Worm (Caenorhabditis elegans) whole organism, L2 larva: ENCODE data around the gene sre-14.

ENCODE experiments used
- R02D3.7 ChIP-seq: fragments of 150-350 bp; optimal IDR thresholded peaks from 2 replicates; lab custom pipeline; 2014; ENCODE audit warnings: missing biosample characterization, missing genetic modification characterization
- ZK546.5 ChIP-seq: sonication (generic microtip); optimal IDR thresholded peaks from 2 replicates; lab custom pipeline; 2017; ENCODE audit warnings: missing biosample characterization, missing genetic modification characterization
- crh-2 ChIP-seq: sonication (generic microtip); optimal IDR thresholded peaks from 2 replicates; lab custom pipeline; 2017; ENCODE audit warnings: missing biosample characterization, missing genetic modification characterization
- elt-3 ChIP-seq: sonication (generic microtip); optimal IDR thresholded peaks from 2 replicates; lab custom pipeline; 2017; ENCODE audit warnings: missing biosample characterization, missing genetic modification characterization
- fos-1 ChIP-seq: fragments of 150-350 bp; optimal IDR thresholded peaks from 2 replicates; lab custom pipeline; 2014; ENCODE audit warnings: missing biosample characterization, missing genetic modification characterization
- lin-13 ChIP-seq: fragments of 150-350 bp; optimal IDR thresholded peaks from 2 replicates; lab custom pipeline; 2014; ENCODE audit warnings: missing biosample characterization, missing genetic modification reagents, missing genetic modification characterization
- lsy-2 ChIP-seq, 2 experiments: fragments of 150-350 bp in 1 of 2; sonication (generic microtip) in 1 of 2; optimal IDR thresholded peaks; 2 replicates each; lab custom pipeline; 2014 to 2017; ENCODE audit warnings: missing biosample characterization in 2 of 2, missing genetic modification characterization in 2 of 2
- mdl-1 ChIP-seq, 2 experiments: fragments of 150-350 bp in 1 of 2; sonication (generic microtip) in 1 of 2; optimal IDR thresholded peaks; 2 replicates each; lab custom pipeline; 2017; ENCODE audit warnings: missing biosample characterization in 2 of 2, missing genetic modification characterization in 2 of 2
- nhr-11 ChIP-seq: fragments of 150-350 bp; optimal IDR thresholded peaks from 2 replicates; lab custom pipeline; 2014; ENCODE audit warnings: missing biosample characterization, missing genetic modification characterization
- nhr-12 ChIP-seq: fragments of 150-350 bp; optimal IDR thresholded peaks from 2 replicates; lab custom pipeline; 2014; ENCODE audit warnings: missing biosample characterization, missing genetic modification characterization
- nhr-25 ChIP-seq: fragments of 150-350 bp; sonication (generic microtip); optimal IDR thresholded peaks from 3 replicates; lab custom pipeline; 2014; ENCODE audit warnings: missing biosample characterization, missing genetic modification characterization
- snpc-4 ChIP-seq: fragments of 150-350 bp; optimal IDR thresholded peaks from 2 replicates; lab custom pipeline; 2014; ENCODE audit warnings: missing biosample characterization, missing genetic modification characterization
- unc-39 ChIP-seq: fragments of 150-350 bp; optimal IDR thresholded peaks from 2 replicates; lab custom pipeline; 2014; ENCODE audit warnings: missing biosample characterization, missing genetic modification characterization

DNA sequence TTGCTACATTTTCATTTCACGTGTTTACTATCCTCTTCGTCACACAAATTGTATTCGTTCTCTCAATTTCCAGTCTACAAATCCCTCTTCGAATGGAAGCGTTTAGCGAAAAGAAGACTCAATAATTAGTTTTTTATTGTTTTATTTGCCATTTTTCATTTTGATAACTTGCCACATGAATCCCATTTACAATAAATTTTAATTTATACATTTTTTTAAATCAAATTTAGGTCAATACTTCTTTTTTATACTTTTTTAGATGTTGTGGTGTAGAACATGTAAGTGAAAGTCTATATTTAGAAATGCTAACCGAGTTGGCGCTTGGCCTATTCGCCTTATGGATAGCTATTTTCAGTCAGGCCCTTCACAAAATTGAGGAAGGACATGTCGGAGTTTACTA, 26.4 kb upstream of the sre-14 start, which contains the start of gene erl-1:
- no peak for TF ChIP-seq elt-3 (tag; lab: Kevin White, UChicago)
- TF ChIP-seq mdl-1 (tag; optimal IDR thresholded peaks at IDR 0.05; lab: Kevin White, UChicago) = no peak
- TF ChIP-seq ZK546.5 = no peak
- no peak for TF ChIP-seq crh-2 (tag; lab: Kevin White, UChicago)
- TF ChIP-seq fos-1 (tag; lab: Kevin White, UChicago) = no peak
- no peak for TF ChIP-seq lin-13 (GFP tag; lab: Kevin White, UChicago)
- no peak for TF ChIP-seq R02D3.7 (tag; lab: Kevin White, UChicago)
- no peak for TF ChIP-seq unc-39 (tag; lab: Kevin White, UChicago)
- TF ChIP-seq nhr-11 (tag; lab: Kevin White, UChicago) = no peak
- TF ChIP-seq nhr-25 (tag; lab: Kevin White, UChicago) = no peak
- TF ChIP-seq nhr-12 (tag; lab: Kevin White, UChicago) = no peak
- TF ChIP-seq lsy-2 (tag; optimal IDR thresholded peaks at IDR 0.05; lab: Kevin White, UChicago) = no peak
- no peak for TF ChIP-seq snpc-4 (tag; lab: Kevin White, UChicago)
